Worm (Caenorhabditis elegans): ENCODE results near the gene cyn-11.

cyn-11 gene

ce11 chrII:8714913-8715447 is 1.1 kb downstream of the cyn-11 start, which contains the start of the genes rab-21 and T01B7.13:
rab-21 (minus strand) TSS chrII:8715013.
T01B7.13 (plus strand) TSS chrII:8715397.
- TF ChIP-seq lin-14 (GFP tag; optimal IDR thresholded peaks at IDR 0.05) = no peak
- TF ChIP-seq mep-1 (tag; optimal IDR thresholded peaks at IDR 0.05) = no peak
- TF ChIP-seq nhr-85 (tag) = no peak

DNA sequence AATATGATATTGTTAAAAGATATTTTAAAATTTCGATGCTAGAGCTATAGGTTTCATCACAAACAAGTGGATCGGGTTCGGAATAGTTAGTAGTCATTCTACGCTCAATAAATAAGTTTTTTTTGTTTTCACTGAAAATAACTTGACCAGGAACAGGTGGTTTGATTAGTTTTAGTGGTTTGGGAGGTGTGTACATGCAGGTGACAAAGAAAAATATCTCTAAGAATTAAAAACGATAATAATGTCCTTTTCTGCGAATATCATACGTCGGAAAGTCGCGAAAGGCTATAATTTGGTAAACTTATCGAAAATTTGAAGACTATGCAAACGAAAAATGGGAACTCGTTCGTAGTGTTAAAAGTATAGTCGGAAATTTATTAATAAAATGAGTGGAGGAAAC is 5.8 kb downstream of the cyn-11 start, which contains the start of gene srg-15:
Gene srg-15 (minus strand): TSS at position 101 of the 400 bp plus-strand sequence.
- TF ChIP-seq fos-1 (tag; optimal IDR thresholded peaks at IDR 0.05) = no peak
- TF ChIP-seq tbx-2 (tag; optimal IDR thresholded peaks at IDR 0.05) = no peak
- TF ChIP-seq nhr-47 (tag; optimal IDR thresholded peaks at IDR 0.05) = peak; percentile 25
- peak; percentile 26 for TF ChIP-seq nhr-71 (tag; optimal IDR thresholded peaks at IDR 0.05)
- peak; percentile 56 for TF ChIP-seq fkh-8 (tag; optimal IDR thresholded peaks at IDR 0.05)

- peak; percentile 78 for TF ChIP-seq rnt-1 (tag; optimal IDR thresholded peaks at IDR 0.05)
- peak; percentile 14 for TF ChIP-seq snu-23 (GFP tag; optimal IDR thresholded peaks at IDR 0.05)
- no peak for TF ChIP-seq mep-1 (tag; optimal IDR thresholded peaks at IDR 0.05)
- peak; percentile 65 for TF ChIP-seq lin-39 (tag; optimal IDR thresholded peaks at IDR 0.05)
- TF ChIP-seq ceh-82 (tag; optimal IDR thresholded peaks at IDR 0.05) = no peak
- no peak for TF ChIP-seq nhr-28 (tag; optimal IDR thresholded peaks at IDR 0.05)
- peak; percentile 14 for TF ChIP-seq nhr-20 (tag; optimal IDR thresholded peaks at IDR 0.05)
- no peak for TF ChIP-seq efl-1 (optimal IDR thresholded peaks at IDR 0.05)
- TF ChIP-seq efl-1 (GFP tag; optimal IDR thresholded peaks at IDR 0.05 in 1 of 2) = peak in 1 of 2 experiments; percentile 88
- peak; percentile 80 for TF ChIP-seq lin-14 (GFP tag; optimal IDR thresholded peaks at IDR 0.05)
- TF ChIP-seq nhr-71 (tag; optimal IDR thresholded peaks at IDR 0.05) = peak; percentile 79
- no peak for TF ChIP-seq jun-1 (tag; optimal IDR thresholded peaks at IDR 0.05)
- TF ChIP-seq lsy-2 (tag; optimal IDR thresholded peaks at IDR 0.05) = peak; percentile 20 to 50
These were observed 9.1 kb downstream of the cyn-11 start, which contains the start of gene cup-16 for ce11 chrII:8707024-8707423. cup-16 (plus strand) TSS chrII:8707155.

DNA sequence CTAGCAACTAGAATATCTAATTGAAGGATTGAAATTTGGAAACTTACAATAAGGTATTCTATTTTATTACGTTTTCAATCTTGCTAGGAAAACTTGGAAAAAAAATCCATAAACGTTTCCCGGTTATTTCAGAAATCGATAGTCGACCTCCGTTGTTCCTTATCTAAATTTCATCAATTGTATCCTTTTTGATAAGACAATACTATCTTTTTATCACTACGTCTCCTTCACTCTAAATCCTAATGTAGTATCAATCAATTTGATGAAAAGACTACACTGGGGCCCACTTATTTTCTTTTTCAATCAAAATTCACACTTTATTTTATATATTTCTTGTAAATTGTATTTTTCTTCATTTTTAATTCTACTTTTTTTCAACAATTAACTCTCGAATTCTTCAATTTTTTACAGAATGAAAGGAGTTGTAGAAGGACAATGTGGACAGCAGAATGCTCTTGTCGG is 11.6 kb downstream of the cyn-11 start, which contains the start of gene prx-5:
Gene prx-5 (plus strand): TSS at position 412 of the 462 bp plus-strand sequence.
- peak; percentile 16 for TF ChIP-seq elt-2 (tag; optimal IDR thresholded peaks at IDR 0.05)
- peak in 1 of 2 experiments; percentile 7 for TF ChIP-seq lin-35 (GFP tag; optimal IDR thresholded peaks at IDR 0.05)
- peak in 1 of 6 experiments; percentile 67 for TF ChIP-seq elt-3 (tag; optimal IDR thresholded peaks at IDR 0.05)
- TF ChIP-seq aha-1 (tag; optimal IDR thresholded peaks at IDR 0.05) = no peak

DNA sequence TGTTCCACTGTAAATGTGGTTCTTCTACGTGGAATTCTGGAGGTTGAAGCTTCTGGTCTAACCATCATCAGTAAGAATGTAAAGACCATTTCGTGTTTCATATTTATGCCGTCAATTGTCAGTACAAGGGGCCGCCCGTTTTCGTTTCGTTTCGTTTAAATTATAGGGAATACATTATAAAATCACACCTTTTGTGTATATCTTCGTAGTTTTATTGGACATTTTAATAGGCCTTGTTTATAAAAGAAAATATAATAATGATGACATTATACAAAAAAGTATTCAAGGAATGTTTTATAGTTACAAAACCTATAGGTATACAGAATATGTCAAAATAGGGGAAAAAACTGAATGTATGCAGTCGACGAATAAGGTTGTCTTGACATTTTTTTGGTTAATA is 12.4 kb downstream of the cyn-11 start, which contains the start of gene ceh-7:
Gene ceh-7 (minus strand): TSS at position 101 of the 400 bp plus-strand sequence.
- TF ChIP-seq lin-14 (GFP tag; optimal IDR thresholded peaks at IDR 0.05) (no peak), efl-1 (optimal IDR thresholded peaks at IDR 0.05) (no peak), efl-1 (GFP tag; optimal IDR thresholded peaks at IDR 0.05 in 1 of 2) (no peak), ceh-90 (tag; optimal IDR thresholded peaks at IDR 0.05) (no peak), snu-23 (GFP tag; optimal IDR thresholded peaks at IDR 0.05) (no peak), tbx-2 (tag; optimal IDR thresholded peaks at IDR 0.05) (no peak), alr-1 (tag; optimal IDR thresholded peaks at IDR 0.05; ENCODE audit: borderline replicate concordance) (no peak), ztf-4 (tag; optimal IDR thresholded peaks at IDR 0.05) (no peak), skn-1 (tag; optimal IDR thresholded peaks at IDR 0.05) (no peak), nhr-19 (GFP tag; conservative IDR thresholded peaks at IDR 0.05) (no peak), mdl-1 (tag; optimal IDR thresholded peaks at IDR 0.05) (no peak), nhr-11 (tag; optimal IDR thresholded peaks at IDR 0.05) (no peak)

- no peak for TF ChIP-seq nhr-90 (tag; optimal IDR thresholded peaks at IDR 0.05; ENCODE audit: poor library complexity)
- TF ChIP-seq mef-2 (tag; optimal IDR thresholded peaks at IDR 0.05) = no peak
- no peak for TF ChIP-seq nhr-47 (tag; optimal IDR thresholded peaks at IDR 0.05)
- no peak for TF ChIP-seq sox-4 (tag; optimal IDR thresholded peaks at IDR 0.05)
- no peak for TF ChIP-seq fkh-10 (GFP tag; optimal IDR thresholded peaks at IDR 0.05)
- TF ChIP-seq efl-1 (optimal IDR thresholded peaks at IDR 0.05) = no peak
- TF ChIP-seq efl-1 (GFP tag; optimal IDR thresholded peaks at IDR 0.05 in 1 of 2) = no peak
- TF ChIP-seq F16B12.6 (tag; optimal IDR thresholded peaks at IDR 0.05) = no peak
- no peak for TF ChIP-seq unc-130 (tag; optimal IDR thresholded peaks at IDR 0.05)
These were observed 14.3 kb downstream of the cyn-11 start, which contains the start of gene sphk-1 for ce11 chrII:8701619-8702350. sphk-1 (minus strand) TSS chrII:8701669.
